Fruit fly (Drosophila melanogaster): Measurements from ENCODE around the gene per.

Gene per

DNA sequence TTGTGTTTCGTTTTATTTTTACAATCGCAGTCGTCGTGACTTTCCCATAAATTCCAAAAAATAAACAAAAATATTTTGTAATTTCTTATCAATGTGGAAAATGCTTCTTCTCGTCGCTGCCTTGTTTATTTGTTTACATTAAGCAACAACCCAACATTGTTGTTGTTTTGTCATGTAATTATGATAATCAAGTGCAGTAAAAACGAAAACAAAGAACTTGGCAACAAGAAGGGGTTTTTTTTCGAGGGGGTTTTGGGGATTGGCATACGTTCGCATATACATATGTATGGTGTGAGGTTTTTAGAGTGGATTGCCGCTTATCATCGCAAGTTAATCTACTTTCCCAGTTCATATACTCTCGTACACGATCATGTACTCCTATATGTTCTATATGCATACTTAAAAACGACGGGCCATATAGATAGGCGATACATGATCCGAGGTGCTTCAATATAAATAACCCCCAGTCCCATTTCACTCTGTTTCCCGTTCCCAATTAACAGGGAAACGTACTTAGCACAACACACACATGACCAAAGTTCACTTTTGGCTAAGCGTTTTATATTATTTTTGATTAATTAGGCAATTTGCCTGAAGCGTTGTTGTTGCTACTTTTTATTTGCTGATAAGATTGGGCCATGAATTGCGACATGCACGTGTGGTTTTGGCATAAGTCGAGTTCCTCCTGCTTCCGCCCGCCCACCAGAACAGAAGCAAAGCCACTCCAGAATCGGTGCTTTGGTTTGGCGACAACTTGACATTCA lies 31.7 kb upstream of the per start (continued):
- TF ChIP-seq CG17802 (tag; optimal IDR thresholded peaks at IDR 0.05) (no peak), CG8359 (GFP tag; optimal IDR thresholded peaks at IDR 0.05; ENCODE audit: borderline replicate concordance) (no peak), Asciz (GFP tag; optimal IDR thresholded peaks at IDR 0.05) (peak; percentile 59), Optix (GFP tag; IDR thresholded peaks at IDR 0.05) (no peak), Hr39 (optimal IDR thresholded peaks at IDR 0.05) (no peak), nmo (GFP tag; optimal IDR thresholded peaks at IDR 0.05) (no peak), B-H2 (GFP tag; optimal IDR thresholded peaks at IDR 0.05) (no peak), dmrt99B (tag; optimal IDR thresholded peaks at IDR 0.05) (peak; percentile 5), CG16815 (GFP tag; optimal IDR thresholded peaks at IDR 0.05) (no peak), ro (GFP tag; IDR thresholded peaks at IDR 0.05) (no peak), ab (GFP tag; optimal IDR thresholded peaks at IDR 0.05) (no peak), ap (GFP tag; IDR thresholded peaks at IDR 0.05) (no peak), CG6254 (GFP tag; optimal IDR thresholded peaks at IDR 0.05) (peak; percentile 8), CG13624 (GFP tag; optimal IDR thresholded peaks at IDR 0.05) (no peak), zfh2 (GFP tag; optimal IDR thresholded peaks at IDR 0.05) (no peak), Usf (GFP tag; optimal IDR thresholded peaks at IDR 0.05) (no peak), CG18619 (GFP tag; optimal IDR thresholded peaks at IDR 0.05) (no peak), Six4 (GFP tag; optimal IDR thresholded peaks at IDR 0.05) (no peak), Trl (optimal IDR thresholded peaks at IDR 0.05) (no peak), Trl (GFP tag; optimal IDR thresholded peaks at IDR 0.05) (no peak), hbn (GFP tag; IDR thresholded peaks at IDR 0.05; ENCODE audit: partially characterized antibody) (no peak), Xrp1 (GFP tag; IDR thresholded peaks at IDR 0.05) (peak; percentile 10; the same call in 1 of the 2 replicates), CG1647 (GFP tag; optimal IDR thresholded peaks at IDR 0.05) (no peak), grn (GFP tag; optimal IDR thresholded peaks at IDR 0.05) (no peak), ase (GFP tag; IDR thresholded peaks at IDR 0.05) (no peak), CG3995 (GFP tag; optimal IDR thresholded peaks at IDR 0.05) (no peak), Adf1 (GFP tag; IDR thresholded peaks at IDR 0.05) (no peak), tx (GFP tag; optimal IDR thresholded peaks at IDR 0.05) (no peak), HmgD (GFP tag; optimal IDR thresholded peaks at IDR 0.05) (no peak), maf-S (GFP tag; optimal IDR thresholded peaks at IDR 0.05) (no peak), Rx (GFP tag; IDR thresholded peaks at IDR 0.05) (no peak), CG10462 (GFP tag; optimal IDR thresholded peaks at IDR 0.05) (no peak), tap (tag; optimal IDR thresholded peaks at IDR 0.05) (peak; percentile 26), CG30020 (tag; optimal IDR thresholded peaks at IDR 0.05) (no peak), CG4404 (GFP tag; IDR thresholded peaks at IDR 0.05) (no peak), Oli (tag; optimal IDR thresholded peaks at IDR 0.05) (no peak), D19B (GFP tag; optimal IDR thresholded peaks at IDR 0.05) (no peak), Bdp1 (GFP tag; optimal IDR thresholded peaks at IDR 0.05) (no peak), CG3726 (GFP tag; IDR thresholded peaks at IDR 0.05) (no peak), CG17829 (tag; optimal IDR thresholded peaks at IDR 0.05) (no peak), br (optimal IDR thresholded peaks at IDR 0.05) (no peak), Fer1 (GFP tag; optimal IDR thresholded peaks at IDR 0.05) (no peak), Awh (GFP tag; IDR thresholded peaks at IDR 0.05) (no peak), CG10543 (GFP tag; optimal IDR thresholded peaks at IDR 0.05) (peak; percentile 16), prd (optimal IDR thresholded peaks at IDR 0.05) (no peak), prd (GFP tag; IDR thresholded peaks at IDR 0.05) (no peak), CG12744 (GFP tag; optimal IDR thresholded peaks at IDR 0.05) (no peak), CG1602 (GFP tag; optimal IDR thresholded peaks at IDR 0.05) (no peak), fd102C (GFP tag; optimal IDR thresholded peaks at IDR 0.05) (no peak), emc (GFP tag; optimal IDR thresholded peaks at IDR 0.05) (no peak), CG17361 (GFP tag; IDR thresholded peaks at IDR 0.05) (no peak), CG9437 (GFP tag; optimal IDR thresholded peaks at IDR 0.05) (no peak), so (GFP tag; IDR thresholded peaks at IDR 0.05) (no peak)

Data from whole organism, embryonic.